Fruit fly (Drosophila melanogaster) whole organism, embryonic: ENCODE measurements around the gene CG33288.

Experiments used
- Adf1 ChIP-seq: fragments of 200-800 bp; sonication (Bioruptor generic); IDR thresholded peaks from 2 replicates; pipeline ENCODE4 v1.3.6; 2022; ENCODE audit warnings: missing biosample characterization, missing genetic modification characterization
- Asciz ChIP-seq: fragments of 200-800 bp; sonication (Bioruptor generic); optimal IDR thresholded peaks from 2 replicates; lab custom pipeline; 2017; ENCODE audit warnings: missing biosample characterization, mild to moderate bottlenecking, missing genetic modification characterization, missing genetic modification reagents
- Atf3 ChIP-seq: fragments of 200-800 bp; sonication (Bioruptor generic); optimal IDR thresholded peaks from 3 replicates; lab custom pipeline; 2016; ENCODE audit warnings: missing biosample characterization, missing genetic modification characterization
- B-H2 ChIP-seq: fragments of 200-800 bp; sonication (Bioruptor generic); optimal IDR thresholded peaks from 2 replicates; lab custom pipeline; 2018; ENCODE audit warnings: missing biosample characterization, mild to moderate bottlenecking, missing genetic modification characterization
- CG12659 ChIP-seq: fragments of 200-800 bp; sonication (Bioruptor generic); optimal IDR thresholded peaks from 3 replicates; lab custom pipeline; 2017; ENCODE audit warnings: mild to moderate bottlenecking, missing biosample characterization, missing genetic modification reagents, missing genetic modification characterization
- CG15269 ChIP-seq: fragments of 200-800 bp; sonication (Bioruptor generic); optimal IDR thresholded peaks from 2 replicates; lab custom pipeline; 2018; ENCODE audit warnings: missing biosample characterization, mild to moderate bottlenecking, missing genetic modification characterization, moderate library complexity
- CG15514 ChIP-seq: fragments of 200-800 bp; sonication (Bioruptor generic); optimal IDR thresholded peaks from 3 replicates; lab custom pipeline; 2017; ENCODE audit warnings: missing biosample characterization, missing genetic modification characterization, mild to moderate bottlenecking, moderate library complexity, missing genetic modification reagents
- CG16813 ChIP-seq: fragments of 200-800 bp; sonication (Bioruptor generic); IDR thresholded peaks from 3 replicates; pipeline ENCODE4 v1.3.6; 2022; ENCODE audit warnings: missing biosample characterization, missing genetic modification characterization; ENCODE audit not compliant: partially characterized antibody
- CG17359 ChIP-seq: fragments of 200-800 bp; sonication (Bioruptor generic); optimal IDR thresholded peaks from 3 replicates; lab custom pipeline; 2018; ENCODE audit warnings: missing biosample characterization, mild to moderate bottlenecking, missing genetic modification characterization, moderate library complexity
- CG32767 ChIP-seq: fragments of 200-800 bp; sonication (Bioruptor generic); IDR thresholded peaks from 2 replicates; pipeline ENCODE4 v1.3.6; 2022; ENCODE audit warnings: missing biosample characterization, missing genetic modification characterization
- CG3407 ChIP-seq: fragments of 200-800 bp; sonication (Bioruptor generic); optimal IDR thresholded peaks from 2 replicates; lab custom pipeline; 2018; ENCODE audit warnings: missing biosample characterization, mild to moderate bottlenecking, missing genetic modification characterization
- CG34422 ChIP-seq: fragments of 200-800 bp; sonication (Bioruptor generic); IDR thresholded peaks from 3 replicates; pipeline ENCODE4 v1.3.6; 2022; ENCODE audit warnings: missing biosample characterization, missing genetic modification characterization
- CG4820 ChIP-seq: fragments of 200-800 bp; sonication (Bioruptor generic); optimal IDR thresholded peaks from 3 replicates; lab custom pipeline; 2016; ENCODE audit warnings: missing biosample characterization, missing genetic modification characterization
- CG4854 ChIP-seq: fragments of 200-800 bp; sonication (Bioruptor generic); optimal IDR thresholded peaks from 2 replicates; lab custom pipeline; 2016; ENCODE audit warnings: missing biosample characterization, missing genetic modification characterization, inconsistent platforms
- CG6683 ChIP-seq: fragments of 200-800 bp; sonication (Bioruptor generic); optimal IDR thresholded peaks from 2 replicates; lab custom pipeline; 2017; ENCODE audit warnings: missing biosample characterization, mild to moderate bottlenecking, missing genetic modification characterization, missing genetic modification reagents
- CG7928 ChIP-seq: fragments of 200-800 bp; sonication (Bioruptor generic); optimal IDR thresholded peaks from 2 replicates; lab custom pipeline; 2017; ENCODE audit warnings: missing biosample characterization, mild to moderate bottlenecking, missing genetic modification characterization
- CTCF ChIP-seq: fragments of 200-800 bp; sonication (Bioruptor generic); optimal IDR thresholded peaks from 2 replicates; lab custom pipeline; 2017; ENCODE audit warnings: missing biosample characterization, mild to moderate bottlenecking, missing genetic modification characterization, moderate library complexity
- Chrac-16 ChIP-seq: fragments of 200-800 bp; sonication (Bioruptor generic); optimal IDR thresholded peaks from 3 replicates; lab custom pipeline; 2016; ENCODE audit warnings: missing biosample characterization, missing genetic modification characterization
- Elba2 ChIP-seq: fragments of 200-800 bp; sonication (Bioruptor generic); optimal IDR thresholded peaks from 3 replicates; lab custom pipeline; 2016; ENCODE audit warnings: missing biosample characterization, missing genetic modification characterization
- GATAe ChIP-seq: fragments of 200-800 bp; sonication (Bioruptor generic); conservative IDR thresholded peaks from 2 replicates; pipeline ENCODE4 v1.3.6; 2022; ENCODE audit warnings: missing biosample characterization, missing genetic modification characterization
- Gug ChIP-seq: fragments of 200-800 bp; sonication (Bioruptor generic); IDR thresholded peaks from 4 replicates; pipeline ENCODE4 v1.3.6; 2022; ENCODE audit warnings: missing biosample characterization, missing genetic modification characterization
- HHEX ChIP-seq: fragments of 200-800 bp; sonication (Bioruptor generic); optimal IDR thresholded peaks from 3 replicates; lab custom pipeline; 2017; ENCODE audit warnings: missing biosample characterization, mild to moderate bottlenecking, missing genetic modification characterization, missing genetic modification reagents
- Hr78 ChIP-seq, 2 experiments: fragments of 200-800 bp in 1 of 2; fragments of >200 bp in 1 of 2; sonication (Bioruptor generic) in 1 of 2; optimal IDR thresholded peaks; 2 replicates each; lab custom pipeline; 2017 to 2019; ENCODE audit warnings: missing biosample characterization in 2 of 2, missing genetic modification characterization in 2 of 2, mild to moderate bottlenecking in 1 of 2, moderate library complexity in 1 of 2
- Oli ChIP-seq: fragments of 200-800 bp; sonication (Bioruptor generic); optimal IDR thresholded peaks from 2 replicates; lab custom pipeline; 2018; ENCODE audit warnings: missing biosample characterization, mild to moderate bottlenecking, missing genetic modification characterization, moderate library complexity
- PHDP ChIP-seq: fragments of 200-800 bp; sonication (Bioruptor generic); optimal IDR thresholded peaks from 3 replicates; lab custom pipeline; 2018; ENCODE audit warnings: missing biosample characterization, mild to moderate bottlenecking, missing genetic modification characterization, moderate library complexity
- Six4 ChIP-seq: fragments of 200-800 bp; sonication (Bioruptor generic); optimal IDR thresholded peaks from 2 replicates; lab custom pipeline; 2016; ENCODE audit warnings: missing biosample characterization, missing genetic modification characterization
- Sry-δ ChIP-seq: fragments of 200-800 bp; sonication (Bioruptor generic); optimal IDR thresholded peaks from 2 replicates; lab custom pipeline; 2016; ENCODE audit warnings: missing biosample characterization, missing genetic modification characterization
- Taf1 ChIP-seq: fragments of 200-800 bp; sonication (Bioruptor generic); IDR thresholded peaks from 2 replicates; pipeline ENCODE4 v1.3.6; 2022; ENCODE audit warnings: missing biosample characterization, missing genetic modification characterization
- aop ChIP-seq: fragments of 200-800 bp; sonication (Bioruptor generic); IDR thresholded peaks from 2 replicates; pipeline ENCODE4 v1.3.6; 2022; ENCODE audit warnings: missing biosample characterization, missing genetic modification characterization
- bowl ChIP-seq: fragments of 200-800 bp; sonication (Bioruptor generic); IDR thresholded peaks from 2 replicates; pipeline ENCODE4 v1.3.6; 2022; ENCODE audit warnings: missing biosample characterization, missing genetic modification characterization
- cg ChIP-seq: fragments of 200-800 bp; sonication (Bioruptor generic); optimal IDR thresholded peaks from 3 replicates; lab custom pipeline; 2019; ENCODE audit warnings: missing biosample characterization, mild to moderate bottlenecking, missing genetic modification characterization, moderate library complexity
- chinmo ChIP-seq: fragments of 200-800 bp; sonication (Bioruptor generic); IDR thresholded peaks from 4 replicates; pipeline ENCODE4 v1.3.6; 2022; ENCODE audit warnings: missing biosample characterization, missing genetic modification characterization; ENCODE audit not compliant: partially characterized antibody
- eve ChIP-seq, 2 experiments: fragments of >200 bp; optimal IDR thresholded peaks; 2 replicates each; lab custom pipeline; 2017; ENCODE audit warnings: missing biosample characterization in 2 of 2, missing genetic modification characterization in 2 of 2
- exex ChIP-seq: fragments of 200-800 bp; sonication (Bioruptor generic); optimal IDR thresholded peaks from 4 replicates; lab custom pipeline; 2018; ENCODE audit warnings: missing biosample characterization, mild to moderate bottlenecking, missing genetic modification characterization, moderate library complexity
- fu2 ChIP-seq: fragments of 200-800 bp; sonication (Bioruptor generic); optimal IDR thresholded peaks from 2 replicates; lab custom pipeline; 2016; ENCODE audit warnings: missing biosample characterization, missing genetic modification characterization
- grau ChIP-seq: fragments of 200-800 bp; optimal IDR thresholded peaks from 3 replicates; lab custom pipeline; 2019; ENCODE audit warnings: missing biosample characterization, mild to moderate bottlenecking, missing genetic modification characterization, moderate library complexity
- hkb ChIP-seq, 2 experiments: fragments of 200-800 bp in 1 of 2; fragments of >200 bp in 1 of 2; sonication (Bioruptor generic) in 1 of 2; IDR thresholded peaks in 1 of 2; optimal IDR thresholded peaks in 1 of 2; 2 replicates each; pipeline versions ENCODE4 v1.3.6 to Lab custom; 2017 to 2022; ENCODE audit warnings: missing biosample characterization in 1 of 2, missing genetic modification characterization in 1 of 2
- hth ChIP-seq: fragments of >200 bp; optimal IDR thresholded peaks from 2 replicates; lab custom pipeline; 2017; ENCODE audit warnings: inconsistent platforms
- kay ChIP-seq: fragments of 200-800 bp; sonication (Bioruptor generic); optimal IDR thresholded peaks from 2 replicates; lab custom pipeline; 2016; ENCODE audit warnings: missing biosample characterization, missing genetic modification characterization
- knrl ChIP-seq: fragments of 200-800 bp; sonication (Bioruptor generic); IDR thresholded peaks from 3 replicates; pipeline ENCODE4 v1.3.6; 2022; ENCODE audit warnings: missing biosample characterization, missing genetic modification characterization; ENCODE audit not compliant: partially characterized antibody
- mld ChIP-seq: fragments of 200-800 bp; sonication (Bioruptor generic); IDR thresholded peaks from 3 replicates; pipeline ENCODE4 v1.3.6; 2022; ENCODE audit warnings: missing biosample characterization, missing genetic modification characterization; ENCODE audit not compliant: partially characterized antibody
- nerfin-1 ChIP-seq: fragments of 200-800 bp; sonication (Bioruptor generic); optimal IDR thresholded peaks from 3 replicates; lab custom pipeline; 2019; ENCODE audit warnings: missing biosample characterization, mild to moderate bottlenecking, missing genetic modification characterization, moderate library complexity
- org-1 ChIP-seq: fragments of 200-800 bp; sonication (Bioruptor generic); optimal IDR thresholded peaks from 2 replicates; lab custom pipeline; 2017; ENCODE audit warnings: missing biosample characterization, missing genetic modification characterization
- sima ChIP-seq: fragments of 200-800 bp; sonication (Bioruptor generic); optimal IDR thresholded peaks from 2 replicates; lab custom pipeline; 2016; ENCODE audit warnings: missing biosample characterization, missing genetic modification characterization
- tap ChIP-seq: fragments of 200-800 bp; optimal IDR thresholded peaks from 3 replicates; lab custom pipeline; 2019; ENCODE audit warnings: missing biosample characterization, mild to moderate bottlenecking, missing genetic modification characterization, moderate library complexity
- tll ChIP-seq, 2 experiments: fragments of 200-800 bp in 1 of 2; fragments of >200 bp in 1 of 2; sonication (Bioruptor generic) in 1 of 2; optimal IDR thresholded peaks; 2 replicates each; lab custom pipeline; 2017 to 2019; ENCODE audit warnings: missing biosample characterization in 2 of 2, missing genetic modification characterization in 2 of 2, mild to moderate bottlenecking in 1 of 2, moderate library complexity in 1 of 2
- usp ChIP-seq: fragments of >200 bp; optimal IDR thresholded peaks from 2 replicates; lab custom pipeline; 2017; ENCODE audit warnings: missing biosample characterization, missing genetic modification characterization
- zen2 ChIP-seq: fragments of 200-800 bp; sonication (Bioruptor generic); IDR thresholded peaks from 3 replicates; pipeline ENCODE4 v1.3.6; 2022; ENCODE audit warnings: missing biosample characterization, missing genetic modification characterization; ENCODE audit not compliant: partially characterized antibody

CG33288 gene

dm6 chr3L:21412140-21412539 lies 15.4 kb upstream of the CG33288 start (continued):
- TF ChIP-seq CG12659: peak; percentile 16
- TF ChIP-seq CG15514: peak; percentile 46
- no peak for TF ChIP-seq CG34422 (GFP tag; lab: Robert Waterston, UW)
- TF ChIP-seq knrl (GFP tag; lab: Robert Waterston, UW): no peak
- no peak for TF ChIP-seq Sry-δ (GFP tag; lab: Kevin White, UChicago)
- no peak for TF ChIP-seq Adf1 (GFP tag; lab: Robert Waterston, UW)
- TF ChIP-seq sima (GFP tag; lab: Kevin White, UChicago): no peak
- TF ChIP-seq Atf3: no peak
- TF ChIP-seq CG4854 (GFP tag; lab: Kevin White, UChicago): no peak
- TF ChIP-seq nerfin-1 (tag; lab: Kevin White, UChicago): no peak
- peak; percentile 23 for TF ChIP-seq CG6683
- TF ChIP-seq mld (GFP tag; lab: Robert Waterston, UW): no peak
- no peak for TF ChIP-seq GATAe
- TF ChIP-seq aop (GFP tag; lab: Robert Waterston, UW): no peak
- TF ChIP-seq CG16813: no peak
- TF ChIP-seq exex (tag; lab: Kevin White, UChicago): no peak
- no peak for TF ChIP-seq Hr78 (GFP tag; optimal IDR thresholded peaks at IDR 0.05; lab: Kevin White, UChicago)
- no peak for TF ChIP-seq fu2 (GFP tag; lab: Kevin White, UChicago)
- TF ChIP-seq CG4820 (GFP tag; lab: Kevin White, UChicago): no peak
- no peak for TF ChIP-seq Taf1 (GFP tag; lab: Robert Waterston, UW)
- TF ChIP-seq org-1 (GFP tag; lab: Kevin White, UChicago): no peak
- TF ChIP-seq bowl (GFP tag; lab: Robert Waterston, UW): no peak
- no peak for TF ChIP-seq hth
- TF ChIP-seq tll (GFP tag; optimal IDR thresholded peaks at IDR 0.05; lab: Kevin White, UChicago): no peak
- TF ChIP-seq CTCF: no peak
- TF ChIP-seq HHEX: peak; percentile 58
- TF ChIP-seq CG32767 (GFP tag; lab: Robert Waterston, UW): no peak
- no peak for TF ChIP-seq zen2
- no peak for TF ChIP-seq B-H2 (GFP tag; lab: Kevin White, UChicago)
- peak; percentile 38 for TF ChIP-seq CG17359 (tag; lab: Kevin White, UChicago)
- no peak for TF ChIP-seq hkb (optimal IDR thresholded peaks at IDR 0.05; lab: Kevin White, UChicago)
- peak; percentile 74 for TF ChIP-seq hkb (GFP tag; IDR thresholded peaks at IDR 0.05; lab: Robert Waterston, UW)
- TF ChIP-seq eve (GFP tag; optimal IDR thresholded peaks at IDR 0.05; lab: Kevin White, UChicago): peak in 1 of 2 experiments; percentile 9
- no peak for TF ChIP-seq Oli (tag; lab: Kevin White, UChicago)
- TF ChIP-seq CG3407 (GFP tag; lab: Kevin White, UChicago): peak; percentile 27
- TF ChIP-seq chinmo (GFP tag; lab: Robert Waterston, UW): no peak
- peak; percentile 4 for TF ChIP-seq PHDP
- no peak for TF ChIP-seq Gug (GFP tag; lab: Robert Waterston, UW)
- no peak for TF ChIP-seq usp (GFP tag; lab: Kevin White, UChicago)
- no peak for TF ChIP-seq Six4 (GFP tag; lab: Kevin White, UChicago)
- no peak for TF ChIP-seq grau (tag; lab: Kevin White, UChicago)
- peak; percentile 61 for TF ChIP-seq Asciz
- TF ChIP-seq cg (GFP tag; lab: Kevin White, UChicago): no peak
- TF ChIP-seq CG15269 (tag; lab: Kevin White, UChicago): peak; percentile 31
- no peak for TF ChIP-seq Chrac-16
- TF ChIP-seq Elba2 (GFP tag; lab: Kevin White, UChicago): no peak
- TF ChIP-seq tap (tag; lab: Kevin White, UChicago): peak; percentile 25
- no peak for TF ChIP-seq kay (GFP tag; lab: Kevin White, UChicago)
- no peak for TF ChIP-seq CG7928 (GFP tag; lab: Kevin White, UChicago)
